Fruit fly (Drosophila melanogaster): ENCODE measurements around the gene ncd.
A peak's percentile ranks its signal among the peaks of the same experiment; 100 is the strongest.

DNA sequence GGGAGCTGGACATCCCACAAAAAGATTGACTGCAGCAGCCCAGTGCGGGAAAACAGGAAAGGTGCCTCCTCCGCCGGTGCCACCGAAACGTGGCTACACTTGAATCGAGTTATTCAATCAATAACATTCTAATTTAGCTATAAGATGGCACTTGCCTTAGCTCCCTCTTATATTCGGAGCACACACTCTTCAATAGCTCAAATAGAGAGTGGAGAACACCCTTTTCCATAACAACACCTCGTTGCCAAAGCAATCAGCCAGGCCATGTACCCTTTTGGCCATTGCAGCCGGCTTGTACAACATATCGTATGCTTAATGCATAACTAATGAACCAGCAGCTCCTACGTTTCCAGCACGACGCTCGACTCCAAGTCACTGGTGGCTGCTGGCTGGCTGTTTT lies 30.8 kb upstream of the ncd start:
- TF ChIP-seq CG32121 (GFP tag; IDR thresholded peaks at IDR 0.05) (peak; percentile 46; the same call in 1 of the 2 replicates), Ets98B (GFP tag; IDR thresholded peaks at IDR 0.05) (0 out of 2 replicates have a peak, but pooled peaks have one; percentile 33), Pif1A (GFP tag; optimal IDR thresholded peaks at IDR 0.05) (no peak), D1 (tag; optimal IDR thresholded peaks at IDR 0.05) (no peak), CG15710 (tag; optimal IDR thresholded peaks at IDR 0.05) (no peak), CG34367 (tag; optimal IDR thresholded peaks at IDR 0.05) (no peak), gl (tag; optimal IDR thresholded peaks at IDR 0.05) (no peak), Snoo (tag; optimal IDR thresholded peaks at IDR 0.05) (no peak), CG8159 (tag; optimal IDR thresholded peaks at IDR 0.05) (no peak), CG12605 (GFP tag; IDR thresholded peaks at IDR 0.05) (no peak)
